Fruit fly (Drosophila melanogaster) S2 (cell line): ENCODE data around the gene Doc2.

Experiments
- CG8478 ChIP-seq: fragments of >200 bp; optimal IDR thresholded peaks from 2 replicates; lab custom pipeline; 2018
- CTCF ChIP-seq, 2 experiments: fragments of >200 bp; optimal IDR thresholded peaks; 2 replicates each; lab custom pipeline; 2018

DNA sequence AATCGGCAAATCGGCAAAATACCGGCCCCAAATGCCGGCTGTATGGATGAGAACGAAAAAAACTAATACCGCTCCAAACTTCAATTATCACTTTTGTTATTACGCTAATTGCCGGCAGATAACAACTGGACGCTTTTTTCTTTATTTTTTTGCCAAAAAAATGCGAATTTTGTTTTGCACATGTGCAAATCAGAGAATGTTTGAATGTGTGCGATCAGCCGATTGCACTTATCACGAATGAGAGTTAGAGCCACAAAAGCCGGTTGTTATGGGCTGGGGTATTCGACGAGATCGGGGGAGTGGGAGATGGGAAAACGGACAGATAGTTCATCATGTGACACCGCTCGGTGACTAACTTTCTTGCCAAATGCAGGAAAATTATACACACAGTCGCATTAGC, 44.6 kb upstream of the Doc2 start:
- TF ChIP-seq CG8478 (lab: Kevin White, UChicago) (no peak), CTCF (optimal IDR thresholded peaks at IDR 0.05; lab: Kevin White, UChicago) (no peak)
